Fruit fly (Drosophila melanogaster): ENCODE results near the gene OdsH.
A peak's percentile ranks its signal among the peaks of the same experiment; 100 is the strongest.

The OdsH gene

DNA sequence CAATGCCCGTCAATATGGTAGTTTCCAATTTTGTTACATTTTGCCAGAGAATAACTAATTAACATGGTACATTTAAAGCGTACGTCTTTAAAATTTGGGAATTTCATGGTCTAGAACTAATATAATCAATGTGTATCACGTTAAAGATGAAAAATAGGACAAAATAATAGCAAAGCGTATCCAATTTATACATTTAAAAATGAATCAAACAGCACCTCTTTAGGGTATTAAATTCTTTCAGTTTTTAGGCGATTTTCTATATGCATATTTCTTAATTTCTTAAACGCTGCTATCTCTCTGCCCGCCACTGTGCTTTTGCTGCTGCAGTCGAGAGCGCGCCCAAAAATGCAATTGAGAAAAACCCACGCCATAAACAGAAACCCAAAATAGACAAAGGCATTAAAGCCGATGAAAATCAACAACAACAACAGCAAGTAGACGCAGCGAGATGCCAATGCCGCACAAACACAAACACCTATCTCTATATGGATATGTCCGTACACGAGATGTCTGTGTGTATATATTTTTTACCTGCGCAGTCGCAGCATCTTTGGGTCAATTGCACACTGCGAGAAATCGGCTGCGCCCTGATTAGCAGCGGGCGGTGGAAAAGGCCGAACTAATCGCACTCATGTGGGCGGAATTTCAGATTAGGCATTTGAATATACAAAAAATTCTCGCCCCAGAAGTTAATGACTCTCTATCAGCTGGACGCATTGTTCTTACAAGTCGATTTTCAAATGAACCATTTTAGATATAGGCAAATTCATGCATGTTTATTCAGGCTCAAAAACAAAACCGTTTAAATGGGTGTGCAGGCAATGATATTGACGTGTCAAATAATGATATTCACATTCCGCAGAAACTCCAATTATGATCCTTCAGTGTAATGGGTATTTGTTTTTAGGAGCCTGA is 38.5 kb downstream of the OdsH start (continued):
- TF ChIP-seq Usf (GFP tag; optimal IDR thresholded peaks at IDR 0.05) (peak; percentile 21), Dek (tag; optimal IDR thresholded peaks at IDR 0.05) (peak; percentile 6), btn (GFP tag; optimal IDR thresholded peaks at IDR 0.05) (no peak), grau (tag; optimal IDR thresholded peaks at IDR 0.05) (peak; percentile 70), pfk (GFP tag; optimal IDR thresholded peaks at IDR 0.05) (no peak), shn (GFP tag; optimal IDR thresholded peaks at IDR 0.05) (no peak), emc (GFP tag; optimal IDR thresholded peaks at IDR 0.05) (no peak), cg (GFP tag; optimal IDR thresholded peaks at IDR 0.05) (peak; percentile 78), sisA (GFP tag; IDR thresholded peaks at IDR 0.05) (peak; percentile 38), Hey (tag; optimal IDR thresholded peaks at IDR 0.05) (no peak), gcm2 (GFP tag; optimal IDR thresholded peaks at IDR 0.05) (no peak), CG8359 (GFP tag; optimal IDR thresholded peaks at IDR 0.05; ENCODE audit: borderline replicate concordance) (peak; percentile 63), HHEX (GFP tag; optimal IDR thresholded peaks at IDR 0.05) (peak; percentile 25), sr (GFP tag; IDR thresholded peaks at IDR 0.05) (no peak), CG6254 (GFP tag; optimal IDR thresholded peaks at IDR 0.05) (peak; percentile 53), CG8478 (optimal IDR thresholded peaks at IDR 0.05) (no peak), Rx (GFP tag; IDR thresholded peaks at IDR 0.05) (no peak; the same call in 1 of the 2 replicates), CG10366 (GFP tag; IDR thresholded peaks at IDR 0.05) (peak; percentile 19; the same call in 1 of the 2 replicates), Tbp (GFP tag; optimal IDR thresholded peaks at IDR 0.05) (no peak), CG11504 (tag; optimal IDR thresholded peaks at IDR 0.05) (peak; percentile 83), CG7839 (tag; optimal IDR thresholded peaks at IDR 0.05) (peak; percentile 74), CG13287 (GFP tag; IDR thresholded peaks at IDR 0.05; ENCODE audit: partially characterized antibody) (no peak), sens-2 (GFP tag; IDR thresholded peaks at IDR 0.05) (0 out of 2 replicates have a peak, but pooled peaks have one; percentile 9), amos (GFP tag; IDR thresholded peaks at IDR 0.05; ENCODE audit: partially characterized antibody) (no peak), lov (optimal IDR thresholded peaks at IDR 0.05) (no peak), lov (GFP tag; IDR thresholded peaks at IDR 0.05) (0 out of 3 replicates have a peak, but pooled peaks have one; percentile 31), eve (GFP tag; optimal IDR thresholded peaks at IDR 0.05) (no peak), p53 (GFP tag; optimal IDR thresholded peaks at IDR 0.05) (peak; percentile 80), CG3726 (GFP tag; IDR thresholded peaks at IDR 0.05) (no peak), CG7556 (GFP tag; optimal IDR thresholded peaks at IDR 0.05) (peak; percentile 67), ara (GFP tag; IDR thresholded peaks at IDR 0.05) (peak; percentile 54; the same call in 1 of the 2 replicates), pum (GFP tag; optimal IDR thresholded peaks at IDR 0.05) (peak; percentile 18), prd (optimal IDR thresholded peaks at IDR 0.05) (no peak), prd (GFP tag; IDR thresholded peaks at IDR 0.05) (peak; percentile 61; the same call in 2 of the 3 replicates), CG6813 (GFP tag; optimal IDR thresholded peaks at IDR 0.05) (peak; percentile 39), PHDP (tag; optimal IDR thresholded peaks at IDR 0.05) (peak; percentile 48), fd64A (GFP tag; optimal IDR thresholded peaks at IDR 0.05) (no peak), Drgx (GFP tag; IDR thresholded peaks at IDR 0.05) (peak; percentile 57), CG42726 (GFP tag; IDR thresholded peaks at IDR 0.05; ENCODE audit: partially characterized antibody) (no peak), ci (GFP tag; IDR thresholded peaks at IDR 0.05) (no peak), fd102C (GFP tag; optimal IDR thresholded peaks at IDR 0.05) (peak; percentile 9), zfh2 (GFP tag; optimal IDR thresholded peaks at IDR 0.05) (no peak), H2.0 (GFP tag; IDR thresholded peaks at IDR 0.05) (0 out of 2 replicates have a peak, but pooled peaks have one; percentile 26), yki (optimal IDR thresholded peaks at IDR 0.05) (peak; percentile 5), CG1792 (GFP tag; optimal IDR thresholded peaks at IDR 0.05) (peak; percentile 13), CG7357 (GFP tag; IDR thresholded peaks at IDR 0.05) (0 out of 3 replicates have a peak, but pooled peaks have one; percentile 31), sob (GFP tag; IDR thresholded peaks at IDR 0.05) (no peak; the same call in 1 of the 2 replicates), CG3163 (GFP tag; optimal IDR thresholded peaks at IDR 0.05) (no peak), CG10431 (GFP tag; optimal IDR thresholded peaks at IDR 0.05) (peak; percentile 45), br (optimal IDR thresholded peaks at IDR 0.05) (no peak)
